Worm (Caenorhabditis elegans): Measurements from ENCODE around the gene cyp-25A4.

Gene cyp-25A4

ce11 chrIII:3801379-3801894, 50.4 kb downstream of the cyp-25A4 start (continued):
- no peak for TF ChIP-seq zip-11 (GFP tag; IDR thresholded peaks at IDR 0.05)
- TF ChIP-seq daf-8 (GFP tag; IDR thresholded peaks at IDR 0.05), result no peak
- peak; percentile 83 for TF ChIP-seq nhr-102 (tag; optimal IDR thresholded peaks at IDR 0.05)
- TF ChIP-seq set-16 (GFP tag; IDR thresholded peaks at IDR 0.05), result peak; percentile 87
- peak; percentile 94 for TF ChIP-seq hmg-1.1 (GFP tag; IDR thresholded peaks at IDR 0.05)
- TF ChIP-seq aha-1 (tag), result peak; percentile 100
- TF ChIP-seq ces-1 (GFP tag; optimal IDR thresholded peaks at IDR 0.05), result peak; percentile 50
- no peak for TF ChIP-seq aly-2 (tag; optimal IDR thresholded peaks at IDR 0.05)
- TF ChIP-seq saeg-2 (GFP tag; IDR thresholded peaks at IDR 0.05), result peak; percentile 82; the same call in 1 of the 2 replicates
- peak; percentile 88 for TF ChIP-seq pha-4 (GFP tag; IDR thresholded peaks at IDR 0.05)
- peak; percentile 14 for TF ChIP-seq pha-4 (tag; optimal IDR thresholded peaks at IDR 0.05)
- peak; percentile 77 for TF ChIP-seq dpl-1 (GFP tag; optimal IDR thresholded peaks at IDR 0.05)
- TF ChIP-seq spr-1 (tag; optimal IDR thresholded peaks at IDR 0.05), result peak; percentile 86
- TF ChIP-seq D1046.2 (GFP tag; IDR thresholded peaks at IDR 0.05), result peak; percentile 30; the same call in 1 of the 2 replicates
- TF ChIP-seq zip-2 (tag; optimal IDR thresholded peaks at IDR 0.05), result peak; percentile 74
- peak; percentile 59 for TF ChIP-seq spr-3 (GFP tag; optimal IDR thresholded peaks at IDR 0.05)
- no peak for TF ChIP-seq lir-3 (tag; optimal IDR thresholded peaks at IDR 0.05)
- TF ChIP-seq fos-1 (tag; optimal IDR thresholded peaks at IDR 0.05), result peak; percentile 32
- peak; percentile 96 for TF ChIP-seq ctbp-1 (GFP tag; IDR thresholded peaks at IDR 0.05)
- TF ChIP-seq snpc-1.2 (GFP tag; IDR thresholded peaks at IDR 0.05), result no peak
- TF ChIP-seq F10B5.3 (tag; optimal IDR thresholded peaks at IDR 0.05), result peak; percentile 29
- TF ChIP-seq nhr-25 (tag; optimal IDR thresholded peaks at IDR 0.05; ENCODE audit: borderline replicate concordance, insufficient read depth), result peak; percentile 78
- no peak for TF ChIP-seq Y48G9A.11 (GFP tag; IDR thresholded peaks at IDR 0.05)
- no peak for TF ChIP-seq dmd-9 (GFP tag; IDR thresholded peaks at IDR 0.05)
- TF ChIP-seq nhr-48 (tag; optimal IDR thresholded peaks at IDR 0.05), result peak; percentile 93
- TF ChIP-seq F44E2.7 (GFP tag; IDR thresholded peaks at IDR 0.05), result no peak
- peak; percentile 99 for TF ChIP-seq hlh-11 (tag; optimal IDR thresholded peaks at IDR 0.05)
- TF ChIP-seq lin-13 (GFP tag; optimal IDR thresholded peaks at IDR 0.05), result peak; percentile 81
- peak; percentile 61 for TF ChIP-seq sdz-12 (GFP tag; optimal IDR thresholded peaks at IDR 0.05)
- peak; percentile 23; the same call in 1 of the 2 replicates for TF ChIP-seq ZK337.2 (GFP tag; IDR thresholded peaks at IDR 0.05)
- TF ChIP-seq mdl-1 (tag; optimal IDR thresholded peaks at IDR 0.05), result peak; percentile 99 to 100
- no peak for TF ChIP-seq ztf-11 (tag; optimal IDR thresholded peaks at IDR 0.05)
- TF ChIP-seq unc-39 (tag; optimal IDR thresholded peaks at IDR 0.05), result peak; percentile 4
- peak; percentile 56; the same call in 1 of the 2 replicates for TF ChIP-seq arid-1 (GFP tag; conservative IDR thresholded peaks at IDR 0.05)
- peak; percentile 53; the same call in 1 of the 2 replicates for TF ChIP-seq madf-9 (GFP tag; conservative IDR thresholded peaks at IDR 0.05)
- TF ChIP-seq mxl-3 (GFP tag; optimal IDR thresholded peaks at IDR 0.05), result peak; percentile 94
- no peak for TF ChIP-seq snpc-4 (tag; optimal IDR thresholded peaks at IDR 0.05)
- TF ChIP-seq jun-1 (tag; optimal IDR thresholded peaks at IDR 0.05), result peak; percentile 83
- TF ChIP-seq dmd-8 (GFP tag; IDR thresholded peaks at IDR 0.05), result 0 out of 2 replicates have a peak, but pooled peaks have one; percentile 20
- TF ChIP-seq hlh-30 (tag; optimal IDR thresholded peaks at IDR 0.05; ENCODE audit: insufficient read depth), result peak; percentile 100
- peak; percentile 26 for TF ChIP-seq skn-1 (tag; optimal IDR thresholded peaks at IDR 0.05)
- peak; percentile 70 for TF ChIP-seq mes-2 (tag; optimal IDR thresholded peaks at IDR 0.05; ENCODE audit: poor library complexity, severe bottlenecking)
- TF ChIP-seq ceh-82 (tag; optimal IDR thresholded peaks at IDR 0.05), result no peak
- TF ChIP-seq nhr-77 (tag; optimal IDR thresholded peaks at IDR 0.05), result peak; percentile 93
- TF ChIP-seq ceh-62 (tag; optimal IDR thresholded peaks at IDR 0.05), result no peak
- TF ChIP-seq nhr-111 (GFP tag; optimal IDR thresholded peaks at IDR 0.05), result no peak
- TF ChIP-seq dve-1 (tag; optimal IDR thresholded peaks at IDR 0.05; ENCODE audit: insufficient read depth), result peak; percentile 98
- peak in 1 of 2 experiments; percentile 99 for TF ChIP-seq unc-62 (GFP tag; optimal IDR thresholded peaks at IDR 0.05 in 1 of 2)
- TF ChIP-seq unc-62 (tag; optimal IDR thresholded peaks at IDR 0.05), result no peak
- peak; percentile 72 for TF ChIP-seq php-3 (GFP tag; IDR thresholded peaks at IDR 0.05)
